Worm (Caenorhabditis elegans): ENCODE results near the gene F46H6.5.

The F46H6.5 gene

DNA sequence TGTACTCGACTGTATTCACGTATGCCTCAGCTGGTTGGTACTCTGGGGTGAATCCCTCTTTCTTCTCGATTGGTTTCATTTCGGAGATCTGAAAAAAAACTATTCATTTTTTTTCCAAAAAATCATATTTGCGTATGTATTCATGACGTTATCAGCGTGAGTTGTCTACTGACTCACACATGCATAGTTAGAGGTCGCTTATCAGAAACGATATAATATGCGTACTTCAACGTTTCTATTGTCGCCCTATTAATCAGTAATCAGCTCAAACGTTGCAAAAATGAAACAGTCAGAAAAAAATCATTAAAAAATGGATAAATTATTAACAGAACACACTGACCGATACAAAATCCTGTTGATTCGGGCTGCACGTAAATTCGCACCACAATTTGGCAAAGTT is 13.5 kb downstream of the F46H6.5 start:
- TF ChIP-seq nhr-90 (tag; optimal IDR thresholded peaks at IDR 0.05): no peak
- 0 out of 2 replicates have a peak, but pooled peaks have one; percentile 24 for TF ChIP-seq dox-1 (GFP tag; IDR thresholded peaks at IDR 0.05)
- no peak for TF ChIP-seq rcor-1 (GFP tag; IDR thresholded peaks at IDR 0.05)
- no peak for TF ChIP-seq snpc-4 (GFP tag; optimal IDR thresholded peaks at IDR 0.05)
- no peak for TF ChIP-seq snpc-4 (tag; optimal IDR thresholded peaks at IDR 0.05)
- peak; percentile 71 for TF ChIP-seq nhr-80 (tag; optimal IDR thresholded peaks at IDR 0.05)

DNA sequence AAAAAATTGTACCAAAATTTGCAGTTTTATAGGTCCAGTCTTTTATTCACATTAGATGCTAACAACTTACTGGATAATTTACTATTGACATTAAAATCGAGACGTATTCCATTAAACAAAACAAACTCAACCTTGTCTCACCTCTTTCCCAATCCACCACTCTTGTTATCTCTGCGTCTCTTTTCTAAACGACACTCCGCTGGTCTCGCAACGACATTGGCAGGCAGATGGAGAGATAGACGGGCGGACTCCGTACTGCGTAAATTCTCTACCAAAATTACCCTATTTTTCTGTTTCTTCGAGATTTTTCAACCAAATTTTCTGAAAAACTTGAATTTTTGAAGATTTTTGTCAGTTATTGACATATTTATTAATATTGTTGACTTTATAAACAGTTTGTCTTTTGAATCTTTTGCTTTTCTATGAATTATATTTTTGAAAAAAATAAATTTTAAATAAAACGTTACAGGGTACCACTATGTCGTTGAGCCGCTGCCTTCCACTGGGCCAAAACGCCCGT is 22.7 kb downstream of the F46H6.5 start, which contains the start of gene asb-2:
TSS of gene asb-2 (plus strand) at position 470 of the 520 bp plus-strand sequence.
- TF ChIP-seq egrh-3 (GFP tag; IDR thresholded peaks at IDR 0.05) (no peak), mcd-1 (GFP tag; IDR thresholded peaks at IDR 0.05) (peak; percentile 80), B0019.2 (GFP tag; conservative IDR thresholded peaks at IDR 0.05) (no peak), mxl-1 (tag; optimal IDR thresholded peaks at IDR 0.05) (no peak), pha-4 (tag; optimal IDR thresholded peaks at IDR 0.05) (peak; percentile 78), B0261.1 (tag; optimal IDR thresholded peaks at IDR 0.05) (no peak), chd-7 (tag; optimal IDR thresholded peaks at IDR 0.05) (no peak), mel-28 (tag; optimal IDR thresholded peaks at IDR 0.05; ENCODE audit: borderline replicate concordance) (no peak), Y53G8AR.9 (GFP tag; conservative IDR thresholded peaks at IDR 0.05) (no peak), somi-1 (GFP tag; optimal IDR thresholded peaks at IDR 0.05) (no peak), snpc-3.4 (tag; optimal IDR thresholded peaks at IDR 0.05) (no peak), him-1 (tag; optimal IDR thresholded peaks at IDR 0.05) (no peak), ztf-18 (tag; optimal IDR thresholded peaks at IDR 0.05) (peak; percentile 19), K11D2.4 (GFP tag; IDR thresholded peaks at IDR 0.05) (no peak), pbrm-1 (GFP tag; IDR thresholded peaks at IDR 0.05) (peak; percentile 36; the same call in 1 of the 2 replicates), madf-10 (tag; optimal IDR thresholded peaks at IDR 0.05) (peak; percentile 32), unc-130 (GFP tag; optimal IDR thresholded peaks at IDR 0.05) (no peak), efl-1 (GFP tag; optimal IDR thresholded peaks at IDR 0.05) (no peak), hlh-26 (GFP tag; conservative IDR thresholded peaks at IDR 0.05) (no peak), snpc-1.3 (tag; optimal IDR thresholded peaks at IDR 0.05; ENCODE audit: insufficient read depth) (no peak), ZK185.1 (tag; optimal IDR thresholded peaks at IDR 0.05; ENCODE audit: poor library complexity, severe bottlenecking) (peak; percentile 68), lin-26 (GFP tag; IDR thresholded peaks at IDR 0.05) (no peak), nfyb-1 (GFP tag; IDR thresholded peaks at IDR 0.05) (no peak; the same call in 1 of the 2 replicates), lir-1 (GFP tag; conservative IDR thresholded peaks at IDR 0.05) (no peak), madf-6 (GFP tag; IDR thresholded peaks at IDR 0.05) (no peak), Y56A3A.18 (GFP tag; IDR thresholded peaks at IDR 0.05) (no peak), let-526 (GFP tag; IDR thresholded peaks at IDR 0.05) (no peak), F39B2.1 (GFP tag; IDR thresholded peaks at IDR 0.05) (no peak), F57C9.4 (tag; optimal IDR thresholded peaks at IDR 0.05) (no peak), F23B12.7 (tag; optimal IDR thresholded peaks at IDR 0.05; ENCODE audit: insufficient read depth) (peak; percentile 55), F37B4.10 (GFP tag; IDR thresholded peaks at IDR 0.05) (no peak), sptf-2 (GFP tag; optimal IDR thresholded peaks at IDR 0.05) (no peak), Y53F4B.3 (GFP tag; IDR thresholded peaks at IDR 0.05) (no peak), hmg-1.2 (GFP tag; IDR thresholded peaks at IDR 0.05) (peak; percentile 69), ets-4 (GFP tag; optimal IDR thresholded peaks at IDR 0.05) (no peak), lin-40 (tag; optimal IDR thresholded peaks at IDR 0.05) (peak; percentile 75), tbp1 (GFP tag; optimal IDR thresholded peaks at IDR 0.05) (peak; percentile 46), zim-3 (tag; optimal IDR thresholded peaks at IDR 0.05) (no peak), hlh-12 (tag; optimal IDR thresholded peaks at IDR 0.05) (no peak), attf-5 (GFP tag; optimal IDR thresholded peaks at IDR 0.05) (peak; percentile 91), rpc-1 (optimal IDR thresholded peaks at IDR 0.05) (no peak), rpc-1 (tag; optimal IDR thresholded peaks at IDR 0.05) (no peak)

Measured in whole organism, young adult.